Worm (Caenorhabditis elegans) whole organism, L2 larva: Measurements from ENCODE around the gene msp-38.

Experiments used
- C34F6.9 ChIP-seq: fragments of 150-350 bp; optimal IDR thresholded peaks from 2 replicates; lab custom pipeline; 2014; ENCODE audit warnings: missing biosample characterization, missing genetic modification characterization
- F13H6.1 ChIP-seq: sonication (generic microtip); optimal IDR thresholded peaks from 2 replicates; lab custom pipeline; 2016; ENCODE audit warnings: missing genetic modification characterization, missing compliant biosample characterization
- ZK546.5 ChIP-seq: sonication (generic microtip); optimal IDR thresholded peaks from 2 replicates; lab custom pipeline; 2017; ENCODE audit warnings: missing biosample characterization, missing genetic modification characterization
- aly-2 ChIP-seq: fragments of 150-350 bp; optimal IDR thresholded peaks from 2 replicates; lab custom pipeline; 2014; ENCODE audit warnings: missing biosample characterization, missing genetic modification characterization
- ceh-16 ChIP-seq: fragments of 150-350 bp; optimal IDR thresholded peaks from 2 replicates; lab custom pipeline; 2014; ENCODE audit warnings: missing biosample characterization, missing genetic modification characterization
- ceh-82 ChIP-seq: fragments of 150-350 bp; optimal IDR thresholded peaks from 2 replicates; lab custom pipeline; 2014; ENCODE audit warnings: missing biosample characterization, missing genetic modification characterization
- crh-2 ChIP-seq: sonication (generic microtip); optimal IDR thresholded peaks from 2 replicates; lab custom pipeline; 2017; ENCODE audit warnings: missing biosample characterization, missing genetic modification characterization
- egl-27 ChIP-seq: sonication (generic microtip); optimal IDR thresholded peaks from 3 replicates; lab custom pipeline; 2017; ENCODE audit warnings: missing biosample characterization, missing genetic modification reagents, missing genetic modification characterization
- elt-1 ChIP-seq: fragments of 150-350 bp; optimal IDR thresholded peaks from 2 replicates; lab custom pipeline; 2014; ENCODE audit warnings: missing biosample characterization, missing genetic modification characterization
- elt-3 ChIP-seq: sonication (generic microtip); optimal IDR thresholded peaks from 2 replicates; lab custom pipeline; 2017; ENCODE audit warnings: missing biosample characterization, missing genetic modification characterization
- fos-1 ChIP-seq: fragments of 150-350 bp; optimal IDR thresholded peaks from 2 replicates; lab custom pipeline; 2014; ENCODE audit warnings: missing biosample characterization, missing genetic modification characterization
- gmeb-1 ChIP-seq: fragments of 150-350 bp; optimal IDR thresholded peaks from 2 replicates; lab custom pipeline; 2014; ENCODE audit warnings: missing biosample characterization, missing genetic modification characterization
- lin-11 ChIP-seq: fragments of 150-350 bp; sonication (generic microtip); optimal IDR thresholded peaks from 2 replicates; lab custom pipeline; 2014; ENCODE audit warnings: missing biosample characterization, missing genetic modification characterization, inconsistent platforms, mixed read lengths
- lin-39 ChIP-seq: fragments of 150-350 bp; optimal IDR thresholded peaks from 2 replicates; lab custom pipeline; 2014; ENCODE audit warnings: missing biosample characterization, missing genetic modification reagents, missing genetic modification characterization
- lsy-2 ChIP-seq, 2 experiments: fragments of 150-350 bp in 1 of 2; sonication (generic microtip) in 1 of 2; optimal IDR thresholded peaks; 2 replicates each; lab custom pipeline; 2014 to 2017; ENCODE audit warnings: missing biosample characterization in 2 of 2, missing genetic modification characterization in 2 of 2
- mab-5 ChIP-seq: fragments of 150-350 bp; optimal IDR thresholded peaks from 2 replicates; lab custom pipeline; 2014; ENCODE audit warnings: missing biosample characterization, missing genetic modification characterization
- mdl-1 ChIP-seq, 2 experiments: fragments of 150-350 bp in 1 of 2; sonication (generic microtip) in 1 of 2; optimal IDR thresholded peaks; 2 replicates each; lab custom pipeline; 2017; ENCODE audit warnings: missing biosample characterization in 2 of 2, missing genetic modification characterization in 2 of 2
- nhr-11 ChIP-seq: fragments of 150-350 bp; optimal IDR thresholded peaks from 2 replicates; lab custom pipeline; 2014; ENCODE audit warnings: missing biosample characterization, missing genetic modification characterization
- nhr-12 ChIP-seq: fragments of 150-350 bp; optimal IDR thresholded peaks from 2 replicates; lab custom pipeline; 2014; ENCODE audit warnings: missing biosample characterization, missing genetic modification characterization
- nhr-129 ChIP-seq: fragments of 150-350 bp; optimal IDR thresholded peaks from 2 replicates; lab custom pipeline; 2014; ENCODE audit warnings: missing biosample characterization, missing genetic modification characterization
- nhr-25 ChIP-seq: fragments of 150-350 bp; sonication (generic microtip); optimal IDR thresholded peaks from 3 replicates; lab custom pipeline; 2014; ENCODE audit warnings: missing biosample characterization, missing genetic modification characterization
- nhr-6 ChIP-seq: fragments of 150-350 bp; optimal IDR thresholded peaks from 2 replicates; lab custom pipeline; 2014; ENCODE audit warnings: missing biosample characterization, missing genetic modification characterization
- nhr-77 ChIP-seq: fragments of 150-350 bp; optimal IDR thresholded peaks from 2 replicates; lab custom pipeline; 2014; ENCODE audit warnings: missing biosample characterization, missing genetic modification characterization
- peb-1 ChIP-seq: fragments of 150-350 bp; optimal IDR thresholded peaks from 2 replicates; lab custom pipeline; 2014; ENCODE audit warnings: missing biosample characterization, missing genetic modification characterization
- skn-1 ChIP-seq: sonication (generic microtip); optimal IDR thresholded peaks from 2 replicates; lab custom pipeline; 2017; ENCODE audit warnings: missing biosample characterization, missing genetic modification characterization
- sma-3 ChIP-seq: sonication (generic microtip); optimal IDR thresholded peaks from 2 replicates; lab custom pipeline; 2016; ENCODE audit warnings: missing genetic modification reagents, missing genetic modification characterization, missing compliant biosample characterization
- sma-9 ChIP-seq, 2 experiments: fragments of 150-350 bp in 1 of 2; sonication (generic microtip) in 1 of 2; optimal IDR thresholded peaks; 2 replicates each; lab custom pipeline; 2014 to 2016; ENCODE audit warnings: missing genetic modification characterization in 2 of 2, mild to moderate bottlenecking in 1 of 2, missing biosample characterization in 1 of 2, missing compliant biosample characterization in 1 of 2, missing genetic modification reagents in 1 of 2, moderate library complexity in 1 of 2
- unc-55 ChIP-seq: fragments of 150-350 bp; sonication (generic microtip); optimal IDR thresholded peaks from 3 replicates; lab custom pipeline; 2014; ENCODE audit warnings: missing biosample characterization, missing genetic modification reagents, missing genetic modification characterization
- unc-62 ChIP-seq: fragments of 150-350 bp; optimal IDR thresholded peaks from 2 replicates; lab custom pipeline; 2014; ENCODE audit warnings: missing biosample characterization, missing genetic modification reagents, missing genetic modification characterization
- zag-1 ChIP-seq: fragments of 150-350 bp; optimal IDR thresholded peaks from 2 replicates; lab custom pipeline; 2014; ENCODE audit warnings: missing biosample characterization, missing genetic modification characterization
- ztf-1 ChIP-seq: fragments of 200-800 bp; sonication (Bioruptor generic); conservative IDR thresholded peaks from 2 replicates; pipeline ENCODE4 v1.3.6; 2022; ENCODE audit warnings: missing genetic modification characterization, missing compliant biosample characterization
- ztf-4 ChIP-seq: fragments of 150-350 bp; optimal IDR thresholded peaks from 2 replicates; lab custom pipeline; 2014; ENCODE audit warnings: missing biosample characterization, missing genetic modification characterization

The msp-38 gene

DNA sequence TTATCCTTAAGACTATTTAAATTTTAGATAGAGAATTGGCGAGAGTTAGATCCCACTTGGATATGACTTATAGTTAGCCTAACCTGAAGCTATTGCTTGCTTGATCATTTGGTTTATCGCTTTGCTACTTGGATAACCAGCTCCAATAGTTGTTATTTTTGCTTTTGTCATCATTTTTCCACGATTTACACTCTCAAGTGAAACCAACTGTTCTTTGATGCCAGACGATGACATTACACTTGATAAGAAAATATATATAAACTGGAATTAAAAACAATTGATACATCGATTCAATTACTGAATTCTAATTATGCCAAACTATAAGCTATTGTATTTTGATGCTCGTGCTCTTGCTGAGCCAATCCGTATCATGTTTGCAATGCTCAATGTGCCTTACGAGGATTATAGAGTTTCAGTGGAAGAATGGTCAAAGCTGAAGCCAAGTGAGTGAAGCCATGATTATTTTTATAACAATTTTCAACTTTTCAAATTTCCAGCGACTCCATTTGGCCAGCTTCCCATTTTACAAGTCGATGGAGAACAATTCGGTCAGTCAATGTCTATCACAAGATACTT, 1.5 kb downstream of the msp-38 start, which contains the start of the genes gst-2, gst-4 and dhs-12:
Gene gst-2, minus strand, starts transcription at position 132 of the 576 bp plus-strand sequence.
Gene gst-4, plus strand, starts transcription at position 296 of the 576 bp plus-strand sequence.
Gene dhs-12, plus strand, starts transcription at position 526 of the 576 bp plus-strand sequence.
- peak; percentile 93 for TF ChIP-seq skn-1 (tag; lab: Kevin White, UChicago)
- TF ChIP-seq lin-11 (tag; lab: Kevin White, UChicago), result no peak

- TF ChIP-seq sma-3 (GFP tag; lab: Kevin White, UChicago) (no peak), skn-1 (tag; lab: Kevin White, UChicago) (no peak)
These were observed 3.4 kb downstream of the msp-38 start, which contains the start of gene gst-3 for ce11 chrIV:10140143-10140542. Gene gst-3 (minus strand): TSS chrIV:10140243.

ce11 chrIV:10137804-10138203, 5.7 kb downstream of the msp-38 start, which contains the start of gene K08F4.12:
Gene K08F4.12 (plus strand): TSS chrIV:10138104.
- TF ChIP-seq mdl-1 (tag; optimal IDR thresholded peaks at IDR 0.05; lab: Kevin White, UChicago) (no peak), ceh-82 (tag; lab: Kevin White, UChicago) (no peak), sma-3 (GFP tag; lab: Kevin White, UChicago) (no peak), lin-11 (tag; lab: Kevin White, UChicago) (no peak), nhr-12 (tag; lab: Kevin White, UChicago) (no peak), nhr-77 (tag; lab: Kevin White, UChicago) (no peak), zag-1 (tag; lab: Kevin White, UChicago) (no peak), elt-1 (tag; lab: Kevin White, UChicago) (no peak), nhr-11 (tag; lab: Kevin White, UChicago) (no peak), nhr-129 (tag; lab: Kevin White, UChicago) (no peak), peb-1 (tag; lab: Kevin White, UChicago) (no peak), mab-5 (tag; lab: Kevin White, UChicago) (no peak), egl-27 (tag; lab: Kevin White, UChicago) (no peak), lsy-2 (tag; optimal IDR thresholded peaks at IDR 0.05; lab: Kevin White, UChicago) (no peak), C34F6.9 (tag; lab: Kevin White, UChicago) (no peak), nhr-25 (tag; lab: Kevin White, UChicago) (no peak), ZK546.5 (no peak)
- TF ChIP-seq, all 48 proteins: peak for 0

- TF ChIP-seq ceh-82 (tag; lab: Kevin White, UChicago) (no peak), gmeb-1 (no peak), ztf-4 (tag; lab: Kevin White, UChicago) (no peak), nhr-12 (tag; lab: Kevin White, UChicago) (no peak)
These were observed 7.7 kb downstream of the msp-38 start, which contains the start of gene K08F4.5 for ce11 chrIV:10135817-10136216. Gene K08F4.5 (minus strand): TSS chrIV:10135917.

DNA sequence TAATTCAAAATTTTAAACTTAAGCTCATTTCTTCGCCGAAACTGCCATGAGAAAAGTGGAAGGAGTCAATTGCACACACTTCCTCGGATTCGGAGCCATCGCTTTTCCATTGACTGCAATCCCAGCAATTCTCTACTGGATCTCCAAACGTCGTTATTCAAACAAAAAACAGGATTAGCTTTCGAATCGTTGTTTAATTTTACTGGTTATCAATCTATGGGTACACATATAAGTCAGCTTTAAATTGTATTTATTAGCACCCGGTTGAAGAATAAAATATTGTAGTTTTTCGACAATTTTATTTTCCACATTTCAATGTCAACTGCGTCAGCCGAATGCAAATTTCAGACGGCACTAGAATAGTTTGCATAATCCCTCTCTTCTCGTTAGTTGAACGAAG, 13.6 kb downstream of the msp-38 start, which contains the start of gene glt-3:
Gene glt-3, plus strand, starts transcription at position 301 of the 400 bp plus-strand sequence.
- TF ChIP-seq nhr-6 (tag; lab: Kevin White, UChicago) (no peak), nhr-77 (tag; lab: Kevin White, UChicago) (no peak), elt-3 (tag; lab: Kevin White, UChicago) (no peak), sma-9 (GFP tag; optimal IDR thresholded peaks at IDR 0.05; lab: Kevin White, UChicago) (no peak), sma-9 (tag; optimal IDR thresholded peaks at IDR 0.05; lab: Kevin White, UChicago) (no peak), lin-11 (tag; lab: Kevin White, UChicago) (no peak), crh-2 (tag; lab: Kevin White, UChicago) (no peak), lin-39 (tag; lab: Kevin White, UChicago) (no peak), F13H6.1 (no peak), ceh-16 (tag; lab: Kevin White, UChicago) (no peak), unc-62 (no peak), lsy-2 (tag; optimal IDR thresholded peaks at IDR 0.05; lab: Kevin White, UChicago) (no peak), ztf-1 (GFP tag; lab: Robert Waterston, UW) (no peak), aly-2 (tag; lab: Kevin White, UChicago) (no peak), elt-1 (tag; lab: Kevin White, UChicago) (no peak), unc-55 (GFP tag; lab: Kevin White, UChicago) (no peak), nhr-129 (tag; lab: Kevin White, UChicago) (no peak), nhr-25 (tag; lab: Kevin White, UChicago) (no peak), peb-1 (tag; lab: Kevin White, UChicago) (no peak), fos-1 (no peak), nhr-12 (tag; lab: Kevin White, UChicago) (no peak)
